Fruit fly (Drosophila melanogaster): ENCODE measurements around the gene srw.

The srw gene

dm6 chr3L:4269208-4269607 lies 14.1 kb downstream of the srw start:
- TF ChIP-seq psq (GFP tag; optimal IDR thresholded peaks at IDR 0.05) (no peak), CrebA (GFP tag; optimal IDR thresholded peaks at IDR 0.05; ENCODE audit: borderline replicate concordance) (no peak), Dif (GFP tag; optimal IDR thresholded peaks at IDR 0.05; ENCODE audit: partially characterized antibody) (no peak), Myc (optimal IDR thresholded peaks at IDR 0.05) (no peak), tai (GFP tag; optimal IDR thresholded peaks at IDR 0.05) (no peak), Hr78 (GFP tag; optimal IDR thresholded peaks at IDR 0.05) (no peak)

dm6 chr3L:4267403-4267802 lies 15.9 kb downstream of the srw start, which contains the start of gene CG33764:
Gene CG33764, minus strand, starts transcription at chr3L:4267503.
- TF ChIP-seq sage (GFP tag; optimal IDR thresholded peaks at IDR 0.05): no peak
- TF ChIP-seq br (GFP tag; optimal IDR thresholded peaks at IDR 0.05): no peak
- TF ChIP-seq Jra (GFP tag; optimal IDR thresholded peaks at IDR 0.05): no peak
- TF ChIP-seq ey (GFP tag; optimal IDR thresholded peaks at IDR 0.05): no peak
- no peak for TF ChIP-seq lola (GFP tag; optimal IDR thresholded peaks at IDR 0.05)
- TF ChIP-seq brk (GFP tag; optimal IDR thresholded peaks at IDR 0.05): no peak
- no peak for TF ChIP-seq Hr78 (GFP tag; optimal IDR thresholded peaks at IDR 0.05)
- TF ChIP-seq Sp1 (GFP tag; optimal IDR thresholded peaks at IDR 0.05): no peak
- TF ChIP-seq N (GFP tag; optimal IDR thresholded peaks at IDR 0.05): no peak
- no peak for TF ChIP-seq rgr (GFP tag; optimal IDR thresholded peaks at IDR 0.05)
- TF ChIP-seq CG9705 (GFP tag; optimal IDR thresholded peaks at IDR 0.05): no peak
- no peak for TF ChIP-seq Myc (optimal IDR thresholded peaks at IDR 0.05)
- no peak for TF ChIP-seq Abd-B (GFP tag; optimal IDR thresholded peaks at IDR 0.05)

- TF ChIP-seq Dfd (GFP tag; optimal IDR thresholded peaks at IDR 0.05) (no peak), Mio (GFP tag; optimal IDR thresholded peaks at IDR 0.05) (no peak)
These were observed 17.4 kb downstream of the srw start for dm6 chr3L:4265836-4266235.

- no peak for TF ChIP-seq CG32264 (GFP tag; optimal IDR thresholded peaks at IDR 0.05)
- no peak for TF ChIP-seq fru (GFP tag; optimal IDR thresholded peaks at IDR 0.05)
- TF ChIP-seq lola (GFP tag; optimal IDR thresholded peaks at IDR 0.05): no peak
- TF ChIP-seq Vsx2 (GFP tag; optimal IDR thresholded peaks at IDR 0.05; ENCODE audit: partially characterized antibody): no peak
- TF ChIP-seq OdsH (GFP tag; optimal IDR thresholded peaks at IDR 0.05): no peak
- TF ChIP-seq N (GFP tag; optimal IDR thresholded peaks at IDR 0.05): no peak
- no peak for TF ChIP-seq jim (GFP tag; optimal IDR thresholded peaks at IDR 0.05)
- TF ChIP-seq pan (optimal IDR thresholded peaks at IDR 0.05): no peak
- TF ChIP-seq CG9705 (GFP tag; optimal IDR thresholded peaks at IDR 0.05): no peak
- TF ChIP-seq rgr (GFP tag; optimal IDR thresholded peaks at IDR 0.05): no peak
- no peak for TF ChIP-seq Sp1 (GFP tag; optimal IDR thresholded peaks at IDR 0.05)
- no peak for TF ChIP-seq brk (GFP tag; optimal IDR thresholded peaks at IDR 0.05)
- TF ChIP-seq sage (GFP tag; optimal IDR thresholded peaks at IDR 0.05): no peak
- TF ChIP-seq usp (GFP tag; optimal IDR thresholded peaks at IDR 0.05): no peak
- no peak for TF ChIP-seq br (GFP tag; optimal IDR thresholded peaks at IDR 0.05)
- TF ChIP-seq foxo (GFP tag; optimal IDR thresholded peaks at IDR 0.05): no peak
- TF ChIP-seq psq (GFP tag; optimal IDR thresholded peaks at IDR 0.05): no peak
These were observed 18.3 kb downstream of the srw start for dm6 chr3L:4264963-4265362.

- TF ChIP-seq CG32264 (GFP tag; optimal IDR thresholded peaks at IDR 0.05) (no peak), Myc (optimal IDR thresholded peaks at IDR 0.05) (no peak), Abd-B (GFP tag; optimal IDR thresholded peaks at IDR 0.05) (no peak), CG9705 (GFP tag; optimal IDR thresholded peaks at IDR 0.05) (no peak), usp (GFP tag; optimal IDR thresholded peaks at IDR 0.05) (no peak), Hr83 (GFP tag; optimal IDR thresholded peaks at IDR 0.05; ENCODE audit: poor library complexity, severe bottlenecking) (no peak), psq (GFP tag; optimal IDR thresholded peaks at IDR 0.05) (no peak), Rel (GFP tag; optimal IDR thresholded peaks at IDR 0.05) (no peak), Rel (tag; optimal IDR thresholded peaks at IDR 0.05) (no peak), Hnf4 (GFP tag; optimal IDR thresholded peaks at IDR 0.05) (no peak), jim (GFP tag; optimal IDR thresholded peaks at IDR 0.05) (no peak), lola (GFP tag; optimal IDR thresholded peaks at IDR 0.05) (no peak), dmrt93B (GFP tag; optimal IDR thresholded peaks at IDR 0.05) (no peak), ey (GFP tag; optimal IDR thresholded peaks at IDR 0.05) (no peak), Vsx2 (GFP tag; optimal IDR thresholded peaks at IDR 0.05; ENCODE audit: partially characterized antibody) (no peak)
These were observed 19.8 kb downstream of the srw start, which contains the start of gene CG1273 for dm6 chr3L:4263502-4263901. Gene CG1273, plus strand, starts transcription at chr3L:4263719.

Data from whole organism, wandering third instar larva.